Fruit fly (Drosophila melanogaster) whole organism, wandering third instar larva: ENCODE data around the gene UbcE2H.

ENCODE experiments used
- Abd-B ChIP-seq: fragments of >200 bp; optimal IDR thresholded peaks from 2 replicates; lab custom pipeline; 2017; ENCODE audit warnings: missing biosample characterization, missing genetic modification characterization
- CG32264 ChIP-seq: fragments of 200-800 bp; sonication (Bioruptor generic); optimal IDR thresholded peaks from 2 replicates; lab custom pipeline; 2016; ENCODE audit warnings: missing biosample characterization, missing genetic modification characterization
- CG9705 ChIP-seq: fragments of 200-800 bp; sonication (Bioruptor generic); optimal IDR thresholded peaks from 2 replicates; lab custom pipeline; 2018; ENCODE audit warnings: missing biosample characterization, mild to moderate bottlenecking, missing genetic modification characterization
- CrebA ChIP-seq: fragments of 200-800 bp; sonication (Bioruptor generic); optimal IDR thresholded peaks from 2 replicates; lab custom pipeline; 2016; ENCODE audit warnings: missing biosample characterization, mild to moderate bottlenecking, missing genetic modification characterization, borderline replicate concordance
- Dfd ChIP-seq: fragments of >200 bp; optimal IDR thresholded peaks from 2 replicates; lab custom pipeline; 2017; ENCODE audit warnings: missing biosample characterization, missing genetic modification characterization
- Dif ChIP-seq: fragments of 200-275, 200-300 bp; sonication (Bioruptor generic); optimal IDR thresholded peaks from 2 replicates; lab custom pipeline; 2018; ENCODE audit warnings: missing biosample characterization, missing genetic modification characterization; ENCODE audit not compliant: partially characterized antibody
- GATAd ChIP-seq: sonication (Bioruptor generic); optimal IDR thresholded peaks from 2 replicates; lab custom pipeline; 2016; ENCODE audit warnings: missing biosample characterization, missing genetic modification characterization
- HLH106 ChIP-seq: fragments of 200-800 bp; optimal IDR thresholded peaks from 3 replicates; lab custom pipeline; 2019; ENCODE audit warnings: missing biosample characterization, mild to moderate bottlenecking, missing genetic modification characterization, moderate library complexity
- Hnf4 ChIP-seq: fragments of 200-800 bp; sonication (Bioruptor generic); optimal IDR thresholded peaks from 2 replicates; lab custom pipeline; 2016; ENCODE audit warnings: missing biosample characterization, mild to moderate bottlenecking, missing genetic modification characterization
- Hr78 ChIP-seq: fragments of >200 bp; optimal IDR thresholded peaks from 2 replicates; lab custom pipeline; 2017; ENCODE audit warnings: missing biosample characterization, missing genetic modification characterization
- Jra ChIP-seq: sonication (Bioruptor generic); optimal IDR thresholded peaks from 2 replicates; lab custom pipeline; 2016; ENCODE audit warnings: missing biosample characterization, missing genetic modification characterization
- Mio ChIP-seq: sonication (Bioruptor generic); optimal IDR thresholded peaks from 2 replicates; lab custom pipeline; 2016; ENCODE audit warnings: missing biosample characterization, missing genetic modification characterization
- Myc ChIP-seq: fragments of >200 bp; optimal IDR thresholded peaks from 2 replicates; lab custom pipeline; 2017
- N ChIP-seq: fragments of >200 bp; optimal IDR thresholded peaks from 2 replicates; lab custom pipeline; 2018; ENCODE audit warnings: missing biosample characterization, missing external identifiers, missing genetic modification characterization
- OdsH ChIP-seq: fragments of 200-800 bp; sonication (Bioruptor generic); optimal IDR thresholded peaks from 2 replicates; lab custom pipeline; 2016; ENCODE audit warnings: missing biosample characterization, mild to moderate bottlenecking, missing genetic modification characterization
- Rel ChIP-seq, 2 experiments: fragments of 200-800 bp; sonication (Bioruptor generic) in 1 of 2; optimal IDR thresholded peaks; 2 replicates in 1 of 2; 3 replicates in 1 of 2; lab custom pipeline; 2016 to 2019; ENCODE audit warnings: mild to moderate bottlenecking in 2 of 2, missing biosample characterization in 2 of 2, missing genetic modification characterization in 2 of 2, moderate library complexity in 1 of 2
- Sp1 ChIP-seq: fragments of 200-800 bp; sonication (Bioruptor generic); optimal IDR thresholded peaks from 3 replicates; lab custom pipeline; 2019; ENCODE audit warnings: missing biosample characterization, mild to moderate bottlenecking, missing genetic modification characterization, moderate library complexity
- br ChIP-seq: fragments of 200-800 bp; sonication (Bioruptor generic); optimal IDR thresholded peaks from 2 replicates; lab custom pipeline; 2016; ENCODE audit warnings: missing biosample characterization, missing genetic modification characterization
- brk ChIP-seq: fragments of 200-800 bp; sonication (Bioruptor generic); optimal IDR thresholded peaks from 2 replicates; lab custom pipeline; 2016; ENCODE audit warnings: missing biosample characterization, mild to moderate bottlenecking, missing genetic modification characterization
- dmrt93B ChIP-seq: fragments of 200-800 bp; sonication (Bioruptor generic); optimal IDR thresholded peaks from 2 replicates; lab custom pipeline; 2018; ENCODE audit warnings: missing biosample characterization, mild to moderate bottlenecking, missing genetic modification characterization
- dsf ChIP-seq: sonication (Bioruptor generic); optimal IDR thresholded peaks from 2 replicates; lab custom pipeline; 2016; ENCODE audit warnings: missing biosample characterization, missing genetic modification characterization, borderline replicate concordance
- ey ChIP-seq: fragments of 200-800 bp; sonication (Bioruptor generic); optimal IDR thresholded peaks from 2 replicates; lab custom pipeline; 2016; ENCODE audit warnings: missing biosample characterization, missing genetic modification characterization
- foxo ChIP-seq, 2 experiments: fragments of 200-800 bp; sonication (Bioruptor generic); optimal IDR thresholded peaks; 2 replicates in 1 of 2; 3 replicates in 1 of 2; lab custom pipeline; 2016 to 2017; ENCODE audit warnings: missing biosample characterization in 2 of 2, missing genetic modification characterization in 2 of 2
- fru ChIP-seq: fragments of 200-800 bp; sonication (Bioruptor generic); optimal IDR thresholded peaks from 3 replicates; lab custom pipeline; 2016; ENCODE audit warnings: missing biosample characterization, mild to moderate bottlenecking, missing genetic modification characterization
- h ChIP-seq: fragments of 200-800 bp; sonication (Bioruptor generic); optimal IDR thresholded peaks from 3 replicates; lab custom pipeline; 2016; ENCODE audit warnings: missing biosample characterization, mild to moderate bottlenecking, missing genetic modification characterization
- jim ChIP-seq: fragments of 175-275, 200-325 bp; sonication (Bioruptor generic); optimal IDR thresholded peaks from 2 replicates; lab custom pipeline; 2016; ENCODE audit warnings: missing biosample characterization, mild to moderate bottlenecking, missing genetic modification characterization
- psq ChIP-seq: fragments of 200-800 bp; sonication (Bioruptor generic); optimal IDR thresholded peaks from 3 replicates; lab custom pipeline; 2017; ENCODE audit warnings: missing biosample characterization, mild to moderate bottlenecking, missing genetic modification characterization, moderate library complexity
- rgr ChIP-seq: fragments of 200-800 bp; sonication (Bioruptor generic); optimal IDR thresholded peaks from 3 replicates; lab custom pipeline; 2016; ENCODE audit warnings: missing biosample characterization, mild to moderate bottlenecking, missing genetic modification characterization
- sage ChIP-seq: fragments of 200-800 bp; sonication (Bioruptor generic); optimal IDR thresholded peaks from 2 replicates; lab custom pipeline; 2016; ENCODE audit warnings: missing biosample characterization, mild to moderate bottlenecking, missing genetic modification characterization
- sv ChIP-seq: fragments of 200-800 bp; sonication (Bioruptor generic); optimal IDR thresholded peaks from 3 replicates; lab custom pipeline; 2016; ENCODE audit warnings: missing biosample characterization, missing genetic modification characterization
- tai ChIP-seq: sonication (Bioruptor generic); optimal IDR thresholded peaks from 2 replicates; lab custom pipeline; 2016; ENCODE audit warnings: missing biosample characterization, missing genetic modification characterization
- usp ChIP-seq: fragments of >200 bp; optimal IDR thresholded peaks from 2 replicates; lab custom pipeline; 2017; ENCODE audit warnings: missing biosample characterization, missing genetic modification characterization
- woc ChIP-seq: sonication (Bioruptor generic); optimal IDR thresholded peaks from 2 replicates; lab custom pipeline; 2016; ENCODE audit warnings: missing biosample characterization, mild to moderate bottlenecking, missing genetic modification characterization

Gene UbcE2H

dm6 chrX:8110984-8111383, 17.1 kb upstream of the UbcE2H start:
- TF ChIP-seq Rel (GFP tag; optimal IDR thresholded peaks at IDR 0.05; lab: Kevin White, UChicago) (no peak), Rel (tag; optimal IDR thresholded peaks at IDR 0.05; lab: Kevin White, UChicago) (peak; percentile 62), sv (GFP tag; lab: Kevin White, UChicago) (no peak)

- TF ChIP-seq Rel (GFP tag; optimal IDR thresholded peaks at IDR 0.05; lab: Kevin White, UChicago) = no peak
- no peak for TF ChIP-seq Rel (tag; optimal IDR thresholded peaks at IDR 0.05; lab: Kevin White, UChicago)
- no peak for TF ChIP-seq dmrt93B (GFP tag; lab: Kevin White, UChicago)
- no peak for TF ChIP-seq ey (GFP tag; lab: Kevin White, UChicago)
- no peak for TF ChIP-seq CG32264
- no peak for TF ChIP-seq rgr (GFP tag; lab: Kevin White, UChicago)
- TF ChIP-seq sage (GFP tag; lab: Kevin White, UChicago) = no peak
- TF ChIP-seq Hr78 (GFP tag; lab: Kevin White, UChicago) = no peak
- TF ChIP-seq Myc (lab: Kevin White, UChicago) = no peak
- no peak for TF ChIP-seq Dif (GFP tag; lab: Kevin White, UChicago)
- no peak for TF ChIP-seq Abd-B (GFP tag; lab: Kevin White, UChicago)
- TF ChIP-seq psq (GFP tag; lab: Kevin White, UChicago) = no peak
- no peak for TF ChIP-seq N (GFP tag; lab: Kevin White, UChicago)
- TF ChIP-seq foxo (GFP tag; optimal IDR thresholded peaks at IDR 0.05; lab: Kevin White, UChicago) = no peak
- TF ChIP-seq Dfd (GFP tag; lab: Kevin White, UChicago) = no peak
Measured at dm6 chrX:8107936-8108335, 14.1 kb upstream of the UbcE2H start.

- TF ChIP-seq ey (GFP tag; lab: Kevin White, UChicago) (no peak), fru (peak; percentile 23), Rel (GFP tag; optimal IDR thresholded peaks at IDR 0.05; lab: Kevin White, UChicago) (no peak), Rel (tag; optimal IDR thresholded peaks at IDR 0.05; lab: Kevin White, UChicago) (peak; percentile 61), h (GFP tag; lab: Kevin White, UChicago) (peak; percentile 12)
Measured at dm6 chrX:8106281-8107050, 12.6 kb upstream of the UbcE2H start.

dm6 chrX:8101479-8102198, 7.8 kb upstream of the UbcE2H start, which contains the start of gene CG2258:
CG2258 (minus strand) TSS chrX:8102095.
- TF ChIP-seq psq (GFP tag; lab: Kevin White, UChicago) (peak; percentile 65), br (peak; percentile 71), ey (GFP tag; lab: Kevin White, UChicago) (peak; percentile 61), HLH106 (tag; lab: Kevin White, UChicago) (peak; percentile 73), Abd-B (GFP tag; lab: Kevin White, UChicago) (no peak), Hnf4 (GFP tag; lab: Kevin White, UChicago) (peak; percentile 72), CG32264 (peak; percentile 17), jim (GFP tag; lab: Kevin White, UChicago) (no peak), rgr (GFP tag; lab: Kevin White, UChicago) (peak; percentile 84), dsf (GFP tag; lab: Kevin White, UChicago) (no peak), foxo (GFP tag; optimal IDR thresholded peaks at IDR 0.05; lab: Kevin White, UChicago) (peak in 1 of 2 experiments; percentile 65), dmrt93B (GFP tag; lab: Kevin White, UChicago) (peak; percentile 46), CG9705 (peak; percentile 53), Mio (no peak), OdsH (GFP tag; lab: Kevin White, UChicago) (peak; percentile 74), Dfd (GFP tag; lab: Kevin White, UChicago) (no peak), Rel (GFP tag; optimal IDR thresholded peaks at IDR 0.05; lab: Kevin White, UChicago) (no peak), Rel (tag; optimal IDR thresholded peaks at IDR 0.05; lab: Kevin White, UChicago) (peak; percentile 39), N (GFP tag; lab: Kevin White, UChicago) (no peak), brk (no peak), h (GFP tag; lab: Kevin White, UChicago) (peak; percentile 83), Jra (GFP tag; lab: Kevin White, UChicago) (peak; percentile 37), GATAd (GFP tag; lab: Kevin White, UChicago) (no peak), Dif (GFP tag; lab: Kevin White, UChicago) (no peak), sv (GFP tag; lab: Kevin White, UChicago) (no peak), woc (peak; percentile 69), sage (GFP tag; lab: Kevin White, UChicago) (peak; percentile 39), tai (no peak), usp (no peak), Sp1 (GFP tag; lab: Kevin White, UChicago) (peak; percentile 75), fru (peak; percentile 59), CrebA (GFP tag; lab: Kevin White, UChicago) (no peak)
